Worm (Caenorhabditis elegans): ENCODE data around the gene F58G6.3.

ce11 chrIV:9657753-9658152 lies 4.4 kb downstream of the F58G6.3 start, which contains the start of gene acc-1:
- no peak for TF ChIP-seq aly-1 (tag; optimal IDR thresholded peaks at IDR 0.05)
- no peak for TF ChIP-seq B0310.2 (tag; optimal IDR thresholded peaks at IDR 0.05)
- no peak for TF ChIP-seq ama-1 (optimal IDR thresholded peaks at IDR 0.05)
- no peak for TF ChIP-seq ceh-13 (GFP tag; optimal IDR thresholded peaks at IDR 0.05)

All from whole organism, early embryonic.